Worm (Caenorhabditis elegans): ENCODE data around the gene srh-18.

DNA sequence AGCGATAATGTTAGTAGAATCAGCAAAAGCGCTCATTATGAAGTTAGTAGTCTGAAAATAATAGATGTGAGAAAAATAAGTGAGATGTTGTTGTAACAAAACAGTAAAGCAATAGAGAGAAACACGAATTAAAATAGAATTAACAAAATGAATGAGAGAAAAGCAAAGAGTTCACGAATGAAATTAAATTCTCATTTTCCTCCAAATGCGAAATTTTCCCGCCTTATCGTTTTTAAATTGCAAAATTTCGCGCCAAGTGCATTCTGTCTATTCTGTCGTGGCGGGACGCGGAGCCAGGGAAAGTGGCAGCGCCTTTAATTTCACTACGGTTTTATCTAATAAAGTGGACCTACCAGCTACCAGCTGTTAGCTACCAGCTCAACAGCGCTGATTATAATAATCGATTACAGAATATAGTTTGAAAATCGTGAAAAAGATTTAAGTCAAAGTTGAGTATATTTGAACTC lies 6.0 kb upstream of the srh-18 start, which contains the start of gene nasp-2:
- no peak for TF ChIP-seq T22C8.4 (GFP tag; IDR thresholded peaks at IDR 0.05)
- no peak for TF ChIP-seq med-1 (GFP tag; optimal IDR thresholded peaks at IDR 0.05; ENCODE audit: insufficient read depth)
- no peak for TF ChIP-seq flt-1 (GFP tag; IDR thresholded peaks at IDR 0.05)
- no peak for TF ChIP-seq ztf-23 (GFP tag; IDR thresholded peaks at IDR 0.05)
- TF ChIP-seq ref-1 (GFP tag; conservative IDR thresholded peaks at IDR 0.05), result no peak
- no peak for TF ChIP-seq klf-2 (GFP tag; conservative IDR thresholded peaks at IDR 0.05)
- no peak for TF ChIP-seq cog-1 (tag; optimal IDR thresholded peaks at IDR 0.05)
- no peak for TF ChIP-seq ztf-29 (GFP tag; IDR thresholded peaks at IDR 0.05)
